Worm (Caenorhabditis elegans): ENCODE data around the gene lst-5.
"Not testable (repeated sequence)": the region's sequence is repeated elsewhere in the genome, so short reads cannot be mapped to it uniquely, and the experiment has no call there.

The lst-5 gene

DNA sequence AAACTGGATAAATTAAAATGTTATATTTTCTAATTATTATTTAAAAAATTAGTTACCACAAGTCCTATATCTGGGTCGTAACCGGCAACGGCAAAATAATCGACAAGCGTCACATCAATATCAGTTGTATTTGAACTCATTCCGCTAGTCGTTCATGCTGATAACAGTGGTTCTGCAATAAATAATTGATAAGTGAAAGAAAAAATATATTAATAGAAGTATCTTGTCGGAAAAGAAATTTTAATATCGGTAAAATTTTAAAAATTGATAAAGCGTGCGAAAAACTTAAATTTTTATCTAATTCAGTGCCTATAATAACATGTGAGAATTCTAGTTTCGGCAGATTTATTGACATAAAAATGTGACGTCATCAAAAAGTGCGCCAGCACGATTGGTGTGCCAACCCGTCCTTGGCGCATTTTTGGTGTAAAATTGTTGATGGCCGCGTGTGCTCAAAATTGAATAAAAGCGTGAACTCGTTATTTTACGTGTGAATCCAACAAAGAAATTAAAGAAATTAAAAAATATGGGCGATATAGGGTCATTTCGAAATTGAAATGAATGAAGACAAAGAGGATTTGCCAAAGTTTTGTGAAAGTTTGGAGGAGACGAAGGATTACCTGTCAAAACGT lies at the start of gene lst-5, which contains the start of gene lst-6:
TSS of gene lst-5 (plus strand) at position 544 of the 632 bp plus-strand sequence.
TSS of gene lst-6 (minus strand) at position 140 of the 632 bp plus-strand sequence.
- TF ChIP-seq unc-62 (GFP tag; optimal IDR thresholded peaks at IDR 0.05) = no peak

DNA sequence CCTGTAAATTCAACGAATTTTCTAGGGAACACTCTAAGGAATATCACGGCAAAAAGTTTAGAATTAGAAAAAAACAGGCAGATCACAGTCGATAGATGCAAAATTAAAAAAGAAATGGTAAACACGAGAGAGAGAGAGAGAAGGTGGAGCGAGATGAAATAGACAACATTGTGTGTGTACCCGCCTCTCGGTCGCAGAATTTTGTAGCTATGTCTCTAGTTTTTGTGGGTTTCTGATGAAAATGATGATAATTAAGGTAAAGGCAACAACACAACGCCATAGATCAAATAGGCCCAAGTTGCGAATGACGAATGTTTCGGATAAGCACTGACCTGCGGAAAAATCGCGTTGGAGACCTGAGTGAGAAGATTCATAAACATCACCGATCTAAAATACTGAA lies 49.2 kb upstream of the lst-5 start, which contains the start of gene sod-1:
TSS of gene sod-1 (minus strand) at position 387 of the 400 bp plus-strand sequence.
- TF ChIP-seq unc-62 (GFP tag; optimal IDR thresholded peaks at IDR 0.05) = no peak

DNA sequence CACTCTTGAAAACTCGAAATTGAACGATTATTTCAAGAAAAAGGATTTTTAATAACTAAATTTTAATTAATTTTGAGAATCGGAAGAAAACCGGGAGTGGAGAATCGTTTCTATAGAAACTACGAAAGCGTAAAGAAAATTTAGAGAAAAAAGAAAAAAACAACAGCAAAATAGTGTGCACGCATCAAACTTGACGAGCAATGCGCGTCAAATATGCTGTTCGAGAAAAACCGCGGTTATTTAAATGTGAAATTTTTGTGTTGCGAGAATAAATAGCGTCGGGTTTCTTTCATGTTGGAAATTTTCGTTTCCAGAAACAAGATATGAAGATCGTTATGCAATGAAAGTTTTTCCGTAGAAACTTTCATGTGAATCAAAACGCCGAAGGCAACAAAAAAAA lies 48.7 kb upstream of the lst-5 start:
- no peak for TF ChIP-seq unc-62 (GFP tag; optimal IDR thresholded peaks at IDR 0.05)

DNA sequence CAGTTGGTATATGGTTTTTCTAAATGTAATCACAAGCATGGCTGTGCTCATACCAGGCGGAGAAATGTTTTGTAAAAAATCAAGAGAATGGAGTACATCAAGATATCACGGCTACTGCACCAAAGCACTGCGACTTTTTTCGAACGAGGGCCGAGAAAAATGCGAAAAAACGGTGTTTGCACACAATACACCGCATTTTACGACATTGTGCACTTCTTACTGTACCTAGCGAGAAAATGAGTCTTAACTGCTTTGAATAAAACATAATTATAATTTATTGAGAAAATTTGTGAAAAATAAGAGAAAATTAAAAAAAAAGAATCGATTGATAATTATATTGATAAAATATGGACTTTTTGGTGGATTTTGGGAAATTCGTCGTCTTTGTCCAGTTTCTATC lies 47.0 kb upstream of the lst-5 start:
- no peak for TF ChIP-seq unc-62 (GFP tag; optimal IDR thresholded peaks at IDR 0.05)

DNA sequence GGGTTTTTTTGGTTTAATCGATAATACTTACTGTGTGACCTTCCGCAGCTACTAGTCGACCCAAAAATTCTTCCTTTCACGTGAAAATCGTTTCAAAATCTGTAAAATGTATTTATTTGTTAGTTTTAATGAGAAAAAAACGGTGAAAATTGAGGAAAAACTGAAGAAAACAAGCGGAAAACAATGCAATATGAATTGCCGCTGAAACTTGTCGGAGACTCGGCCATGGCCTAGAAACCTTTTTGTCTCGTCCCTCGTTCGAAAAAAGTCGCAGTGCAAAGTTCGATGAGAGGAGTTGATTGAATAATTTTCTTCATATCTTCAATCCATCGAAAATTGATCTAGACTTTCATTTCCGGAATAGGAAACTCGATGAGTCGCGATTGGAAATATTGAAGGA lies 45.0 kb upstream of the lst-5 start, which contains the start of gene C15F1.8:
TSS of gene C15F1.8 (minus strand) at position 101 of the 400 bp plus-strand sequence.
- TF ChIP-seq unc-62 (GFP tag; optimal IDR thresholded peaks at IDR 0.05) = not testable (repeated sequence)

DNA sequence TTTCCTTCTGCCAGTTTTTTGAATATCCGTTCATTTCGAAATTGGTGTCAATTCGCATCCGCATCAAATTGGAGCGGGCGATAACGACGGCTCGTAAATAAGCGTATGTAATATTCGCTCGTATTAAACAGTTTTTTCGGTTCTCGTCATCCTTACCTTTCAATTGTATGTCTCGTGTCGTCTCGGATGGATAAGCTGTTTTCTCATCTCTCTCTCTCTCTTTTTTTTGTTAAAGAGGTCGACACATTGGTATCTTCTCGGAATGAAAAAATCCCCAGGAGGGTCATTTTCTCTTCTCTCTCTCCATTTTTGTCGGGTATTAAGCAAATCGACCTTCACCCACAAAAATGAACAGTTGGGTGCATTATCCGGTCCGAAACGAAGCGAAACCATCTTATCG lies 43.8 kb upstream of the lst-5 start:
- TF ChIP-seq unc-62 (GFP tag; optimal IDR thresholded peaks at IDR 0.05) = no peak

DNA sequence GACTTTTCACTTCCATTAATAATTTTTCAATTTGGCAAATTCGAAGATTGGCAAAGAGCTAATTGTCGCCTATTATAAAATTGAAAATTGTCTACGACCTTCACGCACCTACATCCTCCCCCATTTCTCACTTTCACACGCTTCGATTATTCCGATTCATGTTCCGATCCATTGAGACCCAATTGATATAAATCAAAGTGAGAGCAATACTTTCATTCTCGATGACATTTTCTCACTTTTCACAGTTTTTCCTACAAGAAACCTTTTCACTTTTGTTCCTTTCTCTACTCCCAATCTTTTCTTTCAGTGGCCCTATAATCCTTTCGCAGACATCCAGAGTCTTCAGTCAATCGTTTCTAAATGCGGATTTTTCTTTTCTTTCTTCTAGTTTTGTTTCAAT lies 43.1 kb upstream of the lst-5 start, which contains the start of gene C15F1.2:
TSS of gene C15F1.2 (plus strand) at position 308 of the 400 bp plus-strand sequence.
- no peak for TF ChIP-seq unc-62 (GFP tag; optimal IDR thresholded peaks at IDR 0.05)

DNA sequence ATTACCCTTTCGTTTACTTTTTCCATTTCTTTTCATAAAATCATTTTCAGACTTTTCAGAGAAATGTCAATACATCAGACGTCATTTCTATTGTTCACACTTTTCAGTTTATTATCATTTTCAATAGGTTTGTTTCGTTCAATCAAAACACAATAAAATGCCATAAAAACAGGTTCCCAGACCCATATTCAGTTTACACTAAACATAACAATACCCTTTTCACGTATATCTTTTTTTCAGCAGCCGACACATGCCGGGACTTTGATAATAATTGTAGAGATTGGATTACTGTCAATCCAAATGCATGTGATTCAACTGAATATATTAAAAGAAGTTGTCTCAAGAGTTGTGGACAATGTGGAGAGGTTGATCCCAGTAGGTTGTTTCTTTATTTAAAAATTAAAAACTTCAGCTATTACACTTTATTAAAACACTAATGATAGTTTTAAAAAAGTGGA lies 32.9 kb upstream of the lst-5 start, which contains the start of gene C15F1.1:
TSS of gene C15F1.1 (plus strand) at position 51 of the 458 bp plus-strand sequence.
- no peak for TF ChIP-seq unc-62 (GFP tag; optimal IDR thresholded peaks at IDR 0.05)

DNA sequence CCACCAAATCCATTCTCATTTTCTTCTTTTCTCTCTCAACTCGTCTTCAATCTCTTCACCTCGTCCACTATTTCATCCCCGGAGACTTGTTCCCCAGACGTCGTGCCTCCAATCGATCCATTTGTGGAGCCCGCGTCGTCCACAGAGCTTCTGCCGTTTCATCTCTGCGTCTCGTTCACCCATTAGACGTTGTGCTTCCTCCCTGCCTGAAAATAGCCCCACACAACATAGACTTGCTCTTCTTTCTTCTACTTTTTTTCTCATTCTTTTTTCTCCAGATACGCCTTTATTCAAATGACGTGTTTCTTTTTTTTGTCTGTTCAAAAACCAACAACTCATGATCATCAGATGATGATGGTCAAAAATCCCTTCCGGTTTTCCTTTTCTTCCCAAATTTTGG lies 29.8 kb upstream of the lst-5 start:
- TF ChIP-seq unc-62 (GFP tag; optimal IDR thresholded peaks at IDR 0.05) = no peak

DNA sequence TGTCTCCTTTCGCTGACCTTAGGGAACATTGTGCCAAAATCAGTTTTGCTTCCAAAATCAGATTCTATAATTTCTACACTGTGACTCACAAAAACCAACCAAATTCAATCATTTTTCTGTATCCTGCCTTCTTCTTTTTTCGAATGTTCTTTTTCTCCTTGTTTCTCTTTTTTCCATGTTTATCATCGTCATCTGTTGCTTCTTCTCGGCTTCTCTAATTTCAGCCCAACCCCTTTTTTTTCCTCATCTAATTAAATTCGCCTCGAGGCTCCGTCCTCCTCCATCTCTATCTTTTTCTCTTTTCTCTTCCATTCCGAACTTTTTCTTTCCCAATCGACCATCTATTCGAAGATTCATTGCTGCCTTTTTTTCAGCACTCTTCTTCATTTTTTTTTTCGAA lies 28.0 kb upstream of the lst-5 start, which contains the start of gene unc-104:
TSS of gene unc-104 (plus strand) at position 311 of the 400 bp plus-strand sequence.
- TF ChIP-seq unc-62 (GFP tag; optimal IDR thresholded peaks at IDR 0.05) = no peak

DNA sequence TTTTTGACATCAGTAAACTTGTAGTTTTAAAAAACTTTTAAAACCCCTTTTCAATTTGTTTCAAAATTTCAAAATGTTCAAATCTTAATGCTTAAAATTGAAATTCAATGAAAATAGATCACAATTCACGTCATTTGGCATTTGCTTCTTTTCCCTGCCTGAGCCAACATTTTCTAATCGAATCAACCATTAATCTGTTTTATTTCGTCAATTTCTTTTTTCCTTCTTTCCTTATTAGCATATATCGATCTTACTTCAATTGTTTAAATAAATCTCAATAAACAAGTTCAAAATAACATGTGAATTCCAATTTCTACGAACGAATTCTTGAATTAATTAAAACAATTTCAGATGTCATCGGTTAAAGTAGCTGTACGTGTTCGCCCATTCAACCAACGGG lies 27.1 kb upstream of the lst-5 start:
- TF ChIP-seq unc-62 (GFP tag; optimal IDR thresholded peaks at IDR 0.05) = no peak

DNA sequence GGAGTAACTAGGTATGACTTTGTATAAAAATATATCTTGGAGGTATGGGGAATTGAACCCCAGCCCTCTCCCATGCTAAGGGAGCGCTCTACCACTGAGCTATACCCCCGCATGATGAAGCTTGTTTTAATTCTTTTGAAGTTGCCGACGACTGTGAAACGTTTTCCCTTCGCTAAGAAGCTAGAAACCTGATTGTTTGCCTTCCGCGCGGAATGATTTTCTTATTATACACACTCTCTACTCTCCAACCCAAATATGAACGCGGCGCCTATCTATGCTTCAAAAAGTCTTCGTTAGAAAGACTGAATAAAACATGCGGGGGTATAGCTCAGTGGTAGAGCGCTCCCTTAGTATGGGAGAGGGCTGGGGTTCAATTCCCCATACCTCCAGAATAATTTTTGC lies 19.8 kb upstream of the lst-5 start:
- no peak for TF ChIP-seq unc-62 (GFP tag; optimal IDR thresholded peaks at IDR 0.05)

DNA sequence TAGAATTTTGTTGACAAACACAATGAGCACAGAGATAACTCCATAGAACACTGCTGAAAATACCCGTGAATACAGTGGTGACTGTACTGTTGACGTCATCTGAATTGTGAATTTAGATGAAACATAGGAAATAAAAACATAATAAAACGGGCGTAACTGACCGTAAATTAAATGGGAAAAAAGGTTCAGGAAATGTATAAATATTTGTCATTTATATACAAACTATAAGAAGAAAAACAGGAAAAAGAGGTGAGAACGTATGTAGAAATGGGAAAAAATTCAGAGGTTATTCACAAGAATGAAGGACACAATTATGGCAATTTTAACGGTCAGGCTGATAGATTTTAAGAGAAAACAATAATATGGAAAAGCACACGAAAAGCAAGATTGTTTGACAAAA lies 10.1 kb upstream of the lst-5 start, which contains the start of gene sqv-7:
TSS of gene sqv-7 (minus strand) at position 101 of the 400 bp plus-strand sequence.
- TF ChIP-seq unc-62 (GFP tag; optimal IDR thresholded peaks at IDR 0.05) = no peak

DNA sequence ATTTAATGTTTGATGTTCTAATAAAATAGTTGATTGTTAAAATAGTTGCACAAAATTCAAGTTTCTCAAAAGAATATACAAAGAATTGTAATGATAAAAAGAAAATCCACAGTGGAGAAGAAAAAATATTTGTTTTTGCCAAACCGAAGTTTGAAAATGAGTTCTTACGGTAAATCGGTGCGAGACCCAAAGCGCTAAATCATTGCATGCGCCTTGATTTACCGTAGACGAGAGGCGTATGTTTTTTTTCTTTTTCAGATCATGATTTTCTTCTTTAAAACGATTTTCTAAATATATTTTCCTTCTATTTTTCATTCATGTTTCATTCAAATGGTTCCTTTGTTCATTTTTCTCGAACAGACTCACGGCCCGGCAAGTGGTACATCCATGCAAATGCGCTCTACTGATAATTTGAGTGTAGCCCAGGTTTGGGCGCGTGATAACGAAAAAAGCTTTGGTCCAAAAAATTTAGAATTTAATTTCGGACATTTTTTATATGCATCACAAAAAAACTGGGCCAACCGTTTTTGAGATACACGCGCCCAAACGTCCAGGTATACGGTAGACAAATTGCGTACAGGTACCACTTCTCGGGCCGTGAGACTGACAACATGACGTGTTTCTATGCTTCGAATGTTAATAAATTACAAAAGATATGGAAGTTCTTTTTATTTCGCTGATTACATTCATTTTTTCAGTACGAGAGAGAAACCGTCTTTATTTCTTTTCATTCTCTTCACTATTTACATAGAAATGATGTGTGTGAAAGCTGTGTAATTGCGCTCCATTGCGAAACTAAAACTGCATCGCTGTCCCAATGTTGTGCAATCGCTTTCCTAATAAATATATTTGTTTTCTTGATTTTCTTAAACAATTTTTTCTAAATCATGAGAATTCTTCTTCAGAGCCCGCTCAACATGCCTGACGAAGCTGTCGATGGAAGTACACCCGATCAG lies 2.5 kb downstream of the lst-5 start, which contains the start of gene znf-598:
TSS of gene znf-598 (plus strand) at position 906 of the 956 bp plus-strand sequence.
- no peak for TF ChIP-seq unc-62 (GFP tag; optimal IDR thresholded peaks at IDR 0.05)

DNA sequence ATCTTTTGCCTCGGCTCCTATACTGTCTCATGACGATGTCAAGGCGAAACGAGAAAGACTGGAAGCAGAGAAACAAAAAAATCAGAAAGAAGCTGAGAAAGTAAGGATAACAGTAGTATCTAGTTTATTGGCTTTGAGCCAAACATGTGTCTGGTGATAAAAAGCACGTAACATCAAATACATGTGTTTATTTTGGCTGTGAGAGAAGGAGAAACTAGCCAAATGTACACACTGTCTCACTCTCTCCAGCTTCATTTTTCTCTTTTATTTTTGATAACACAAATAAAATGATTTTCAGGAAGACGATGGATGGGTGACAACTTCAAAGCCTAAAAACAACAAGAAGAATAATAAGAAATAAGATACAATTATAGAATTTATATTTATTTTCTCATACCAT lies 6.8 kb downstream of the lst-5 start:
- no peak for TF ChIP-seq unc-62 (GFP tag; optimal IDR thresholded peaks at IDR 0.05)

DNA sequence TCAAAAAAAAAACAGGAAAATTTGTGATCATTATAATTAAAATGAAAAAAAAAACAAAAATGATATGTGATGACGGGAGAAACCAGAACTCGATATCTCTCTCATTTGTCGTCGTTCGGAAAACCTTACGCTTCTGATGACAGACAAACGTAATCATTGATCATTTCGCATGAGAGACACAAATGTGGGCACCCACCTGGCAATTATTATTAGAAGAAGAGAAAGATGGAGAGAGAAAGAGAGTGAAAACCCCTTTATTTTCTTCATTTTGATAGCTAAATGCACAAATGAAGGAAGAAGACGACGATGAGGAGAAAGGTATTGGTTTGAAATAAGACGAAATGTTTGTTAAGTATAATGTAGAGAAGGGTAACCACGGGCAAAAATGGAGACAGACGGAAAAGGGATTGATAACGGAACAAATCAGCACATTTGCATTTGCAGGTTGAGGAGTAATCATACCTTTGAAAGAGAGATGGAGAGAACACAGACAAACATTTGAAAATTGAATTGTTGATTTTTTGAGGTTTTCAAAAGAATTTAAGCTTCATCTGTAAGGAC lies 8.5 kb downstream of the lst-5 start:
- no peak for TF ChIP-seq unc-62 (GFP tag; optimal IDR thresholded peaks at IDR 0.05)

Data from whole organism, dauer.